Fruit fly (Drosophila melanogaster): ENCODE data around the gene CG9175.

Gene CG9175

dm6 chr2L:6098479-6099269, at the start of gene CG9175:
Gene CG9175, minus strand, starts transcription at chr2L:6098966.
- no peak for TF ChIP-seq CG2889 (GFP tag; IDR thresholded peaks at IDR 0.05)
- peak; percentile 98 for TF ChIP-seq amos (GFP tag; IDR thresholded peaks at IDR 0.05; ENCODE audit: partially characterized antibody)
- TF ChIP-seq Awh (GFP tag; IDR thresholded peaks at IDR 0.05), result no peak
- peak; percentile 87 for TF ChIP-seq vnd (GFP tag; IDR thresholded peaks at IDR 0.05; ENCODE audit: partially characterized antibody)
- no peak for TF ChIP-seq CG3838 (GFP tag; optimal IDR thresholded peaks at IDR 0.05)
- TF ChIP-seq GATAe (GFP tag; conservative IDR thresholded peaks at IDR 0.05), result no peak
- no peak for TF ChIP-seq crc (GFP tag; optimal IDR thresholded peaks at IDR 0.05)
- TF ChIP-seq br (optimal IDR thresholded peaks at IDR 0.05), result no peak
- TF ChIP-seq trh (GFP tag; optimal IDR thresholded peaks at IDR 0.05), result no peak
- TF ChIP-seq luna (GFP tag; optimal IDR thresholded peaks at IDR 0.05), result peak; percentile 5
- peak; percentile 89 for TF ChIP-seq CHES-1-like (GFP tag; optimal IDR thresholded peaks at IDR 0.05)
- peak; percentile 85 for TF ChIP-seq CG17186 (GFP tag; optimal IDR thresholded peaks at IDR 0.05)
- peak; percentile 42 for TF ChIP-seq CrebB (tag; optimal IDR thresholded peaks at IDR 0.05)
- no peak for TF ChIP-seq aop (GFP tag; IDR thresholded peaks at IDR 0.05)
- peak; percentile 42 for TF ChIP-seq ERR (GFP tag; optimal IDR thresholded peaks at IDR 0.05)
- no peak for TF ChIP-seq Doc2 (GFP tag; IDR thresholded peaks at IDR 0.05)
- 0 out of 2 replicates have a peak, but pooled peaks have one; percentile 13 for TF ChIP-seq CG11247 (GFP tag; IDR thresholded peaks at IDR 0.05)
- peak; percentile 19 for TF ChIP-seq CG10209 (GFP tag; optimal IDR thresholded peaks at IDR 0.05)
- TF ChIP-seq Dad (GFP tag; optimal IDR thresholded peaks at IDR 0.05), result peak; percentile 46
- peak; percentile 90 for TF ChIP-seq CG1603 (tag; optimal IDR thresholded peaks at IDR 0.05)
- peak; percentile 2 for TF ChIP-seq CG7556 (GFP tag; optimal IDR thresholded peaks at IDR 0.05)
- TF ChIP-seq Stat92E (GFP tag; optimal IDR thresholded peaks at IDR 0.05), result peak in 1 of 3 experiments; percentile 81
- TF ChIP-seq CG3995 (GFP tag; optimal IDR thresholded peaks at IDR 0.05), result peak; percentile 40
- TF ChIP-seq CG11093 (GFP tag; IDR thresholded peaks at IDR 0.05), result no peak
- TF ChIP-seq CG13894 (tag; optimal IDR thresholded peaks at IDR 0.05), result peak; percentile 75
- peak; percentile 7 for TF ChIP-seq ind (GFP tag; optimal IDR thresholded peaks at IDR 0.05)
- no peak for TF ChIP-seq CG18476 (GFP tag; optimal IDR thresholded peaks at IDR 0.05)
- peak; percentile 19; the same call in 1 of the 3 replicates for TF ChIP-seq CG17361 (GFP tag; IDR thresholded peaks at IDR 0.05)
- TF ChIP-seq HLHmδ (GFP tag; optimal IDR thresholded peaks at IDR 0.05), result peak; percentile 83
- TF ChIP-seq Elba2 (GFP tag; optimal IDR thresholded peaks at IDR 0.05), result peak; percentile 97
- TF ChIP-seq NFAT (GFP tag; IDR thresholded peaks at IDR 0.05), result peak; percentile 49; the same call in 1 of the 2 replicates
- no peak for TF ChIP-seq Taf1 (GFP tag; IDR thresholded peaks at IDR 0.05)
- peak; percentile 22 to 63 for TF ChIP-seq Pdp1 (GFP tag; optimal IDR thresholded peaks at IDR 0.05)
- no peak for TF ChIP-seq Hey (tag; optimal IDR thresholded peaks at IDR 0.05)
- peak; percentile 34 for TF ChIP-seq CG7271 (tag; optimal IDR thresholded peaks at IDR 0.05)
- peak; percentile 83 for TF ChIP-seq row (GFP tag; IDR thresholded peaks at IDR 0.05)
- TF ChIP-seq oc (tag; optimal IDR thresholded peaks at IDR 0.05), result peak; percentile 23
- peak; percentile 62 for TF ChIP-seq sug (tag; optimal IDR thresholded peaks at IDR 0.05)
- no peak for TF ChIP-seq Optix (GFP tag; IDR thresholded peaks at IDR 0.05)
- TF ChIP-seq Atf-2 (GFP tag; optimal IDR thresholded peaks at IDR 0.05), result peak; percentile 7
- TF ChIP-seq tap (tag; optimal IDR thresholded peaks at IDR 0.05), result peak; percentile 42
- TF ChIP-seq CG8359 (GFP tag; optimal IDR thresholded peaks at IDR 0.05; ENCODE audit: borderline replicate concordance), result no peak
- TF ChIP-seq eyg (GFP tag; optimal IDR thresholded peaks at IDR 0.05), result no peak
- peak; percentile 43 for TF ChIP-seq mirr (GFP tag; optimal IDR thresholded peaks at IDR 0.05)
- no peak for TF ChIP-seq CG1233 (GFP tag; optimal IDR thresholded peaks at IDR 0.05)
- TF ChIP-seq Hr51 (GFP tag; optimal IDR thresholded peaks at IDR 0.05), result peak; percentile 2 to 42
- TF ChIP-seq CG8290 (GFP tag; optimal IDR thresholded peaks at IDR 0.05), result peak; percentile 83
- peak; percentile 53 to 95 for TF ChIP-seq CG8290 (tag; optimal IDR thresholded peaks at IDR 0.05)
- peak; percentile 81 for TF ChIP-seq CG34422 (GFP tag; IDR thresholded peaks at IDR 0.05)
- peak; percentile 68 for TF ChIP-seq Myb (GFP tag; optimal IDR thresholded peaks at IDR 0.05)
